Worm (Caenorhabditis elegans) whole organism, L2 larva: ENCODE data around the gene C07A9.10.

Experiments used
- C34F6.9 ChIP-seq: fragments of 150-350 bp; optimal IDR thresholded peaks from 2 replicates; lab custom pipeline; 2014; ENCODE audit warnings: missing biosample characterization, missing genetic modification characterization
- F13H6.1 ChIP-seq: sonication (generic microtip); optimal IDR thresholded peaks from 2 replicates; lab custom pipeline; 2016; ENCODE audit warnings: missing genetic modification characterization, missing compliant biosample characterization
- R02D3.7 ChIP-seq: fragments of 150-350 bp; optimal IDR thresholded peaks from 2 replicates; lab custom pipeline; 2014; ENCODE audit warnings: missing biosample characterization, missing genetic modification characterization
- Y55F3AM.14 ChIP-seq: fragments of 200-800 bp; sonication (Bioruptor generic); optimal IDR thresholded peaks from 2 replicates; lab custom pipeline; 2018; ENCODE audit warnings: mild to moderate bottlenecking, missing genetic modification characterization, missing compliant biosample characterization
- ZK546.5 ChIP-seq: sonication (generic microtip); optimal IDR thresholded peaks from 2 replicates; lab custom pipeline; 2017; ENCODE audit warnings: missing biosample characterization, missing genetic modification characterization
- alr-1 ChIP-seq: fragments of 150-350 bp; optimal IDR thresholded peaks from 2 replicates; lab custom pipeline; 2014; ENCODE audit warnings: missing biosample characterization, missing genetic modification characterization
- aly-2 ChIP-seq: fragments of 150-350 bp; optimal IDR thresholded peaks from 2 replicates; lab custom pipeline; 2014; ENCODE audit warnings: missing biosample characterization, missing genetic modification characterization
- ama-1 ChIP-seq: fragments of 150-350 bp; optimal IDR thresholded peaks from 2 replicates; lab custom pipeline; 2018; ENCODE audit warnings: inconsistent platforms
- blmp-1 ChIP-seq: sonication (generic microtip); optimal IDR thresholded peaks from 2 replicates; lab custom pipeline; 2017; ENCODE audit warnings: missing genetic modification characterization, mild to moderate bottlenecking, missing compliant biosample characterization, antibody characterized with exemption, moderate library complexity; ENCODE audit not compliant: insufficient read depth
- ceh-16 ChIP-seq: fragments of 150-350 bp; optimal IDR thresholded peaks from 2 replicates; lab custom pipeline; 2014; ENCODE audit warnings: missing biosample characterization, missing genetic modification characterization
- ceh-82 ChIP-seq: fragments of 150-350 bp; optimal IDR thresholded peaks from 2 replicates; lab custom pipeline; 2014; ENCODE audit warnings: missing biosample characterization, missing genetic modification characterization
- crh-2 ChIP-seq: sonication (generic microtip); optimal IDR thresholded peaks from 2 replicates; lab custom pipeline; 2017; ENCODE audit warnings: missing biosample characterization, missing genetic modification characterization
- dmd-4 ChIP-seq: sonication (generic microtip); optimal IDR thresholded peaks from 2 replicates; lab custom pipeline; 2017; ENCODE audit warnings: missing biosample characterization, missing genetic modification characterization
- egl-27 ChIP-seq: sonication (generic microtip); optimal IDR thresholded peaks from 3 replicates; lab custom pipeline; 2017; ENCODE audit warnings: missing biosample characterization, missing genetic modification reagents, missing genetic modification characterization
- elt-1 ChIP-seq: fragments of 150-350 bp; optimal IDR thresholded peaks from 2 replicates; lab custom pipeline; 2014; ENCODE audit warnings: missing biosample characterization, missing genetic modification characterization
- elt-3 ChIP-seq: sonication (generic microtip); optimal IDR thresholded peaks from 2 replicates; lab custom pipeline; 2017; ENCODE audit warnings: missing biosample characterization, missing genetic modification characterization
- fos-1 ChIP-seq: fragments of 150-350 bp; optimal IDR thresholded peaks from 2 replicates; lab custom pipeline; 2014; ENCODE audit warnings: missing biosample characterization, missing genetic modification characterization
- gmeb-1 ChIP-seq: fragments of 150-350 bp; optimal IDR thresholded peaks from 2 replicates; lab custom pipeline; 2014; ENCODE audit warnings: missing biosample characterization, missing genetic modification characterization
- lin-11 ChIP-seq: fragments of 150-350 bp; sonication (generic microtip); optimal IDR thresholded peaks from 2 replicates; lab custom pipeline; 2014; ENCODE audit warnings: missing biosample characterization, missing genetic modification characterization, inconsistent platforms, mixed read lengths
- lin-13 ChIP-seq: fragments of 150-350 bp; optimal IDR thresholded peaks from 2 replicates; lab custom pipeline; 2014; ENCODE audit warnings: missing biosample characterization, missing genetic modification reagents, missing genetic modification characterization
- lin-39 ChIP-seq: fragments of 150-350 bp; optimal IDR thresholded peaks from 2 replicates; lab custom pipeline; 2014; ENCODE audit warnings: missing biosample characterization, missing genetic modification reagents, missing genetic modification characterization
- lsy-2 ChIP-seq, 2 experiments: fragments of 150-350 bp in 1 of 2; sonication (generic microtip) in 1 of 2; optimal IDR thresholded peaks; 2 replicates each; lab custom pipeline; 2014 to 2017; ENCODE audit warnings: missing biosample characterization in 2 of 2, missing genetic modification characterization in 2 of 2
- mab-5 ChIP-seq: fragments of 150-350 bp; optimal IDR thresholded peaks from 2 replicates; lab custom pipeline; 2014; ENCODE audit warnings: missing biosample characterization, missing genetic modification characterization
- mbf-1 ChIP-seq: sonication (generic microtip); optimal IDR thresholded peaks from 2 replicates; lab custom pipeline; 2017; ENCODE audit warnings: missing biosample characterization, missing genetic modification characterization
- mdl-1 ChIP-seq, 2 experiments: fragments of 150-350 bp in 1 of 2; sonication (generic microtip) in 1 of 2; optimal IDR thresholded peaks; 2 replicates each; lab custom pipeline; 2017; ENCODE audit warnings: missing biosample characterization in 2 of 2, missing genetic modification characterization in 2 of 2
- nhr-10 ChIP-seq: sonication (generic microtip); optimal IDR thresholded peaks from 2 replicates; lab custom pipeline; 2017; ENCODE audit warnings: missing biosample characterization, missing genetic modification characterization
- nhr-11 ChIP-seq: fragments of 150-350 bp; optimal IDR thresholded peaks from 2 replicates; lab custom pipeline; 2014; ENCODE audit warnings: missing biosample characterization, missing genetic modification characterization
- nhr-12 ChIP-seq: fragments of 150-350 bp; optimal IDR thresholded peaks from 2 replicates; lab custom pipeline; 2014; ENCODE audit warnings: missing biosample characterization, missing genetic modification characterization
- nhr-129 ChIP-seq: fragments of 150-350 bp; optimal IDR thresholded peaks from 2 replicates; lab custom pipeline; 2014; ENCODE audit warnings: missing biosample characterization, missing genetic modification characterization
- nhr-21 ChIP-seq: fragments of 150-350 bp; optimal IDR thresholded peaks from 2 replicates; lab custom pipeline; 2014; ENCODE audit warnings: missing biosample characterization, missing genetic modification characterization
- nhr-23 ChIP-seq: fragments of 150-350 bp; optimal IDR thresholded peaks from 2 replicates; lab custom pipeline; 2014; ENCODE audit warnings: missing biosample characterization, missing genetic modification reagents, missing genetic modification characterization
- nhr-237 ChIP-seq: fragments of 150-350 bp; optimal IDR thresholded peaks from 2 replicates; lab custom pipeline; 2014; ENCODE audit warnings: missing biosample characterization, missing genetic modification characterization
- nhr-25 ChIP-seq: fragments of 150-350 bp; sonication (generic microtip); optimal IDR thresholded peaks from 3 replicates; lab custom pipeline; 2014; ENCODE audit warnings: missing biosample characterization, missing genetic modification characterization
- nhr-6 ChIP-seq: fragments of 150-350 bp; optimal IDR thresholded peaks from 2 replicates; lab custom pipeline; 2014; ENCODE audit warnings: missing biosample characterization, missing genetic modification characterization
- nhr-77 ChIP-seq: fragments of 150-350 bp; optimal IDR thresholded peaks from 2 replicates; lab custom pipeline; 2014; ENCODE audit warnings: missing biosample characterization, missing genetic modification characterization
- peb-1 ChIP-seq: fragments of 150-350 bp; optimal IDR thresholded peaks from 2 replicates; lab custom pipeline; 2014; ENCODE audit warnings: missing biosample characterization, missing genetic modification characterization
- sem-4 ChIP-seq: fragments of 150-350 bp; optimal IDR thresholded peaks from 2 replicates; lab custom pipeline; 2014; ENCODE audit warnings: missing biosample characterization, missing genetic modification reagents, missing genetic modification characterization
- skn-1 ChIP-seq: sonication (generic microtip); optimal IDR thresholded peaks from 2 replicates; lab custom pipeline; 2017; ENCODE audit warnings: missing biosample characterization, missing genetic modification characterization
- sma-3 ChIP-seq: sonication (generic microtip); optimal IDR thresholded peaks from 2 replicates; lab custom pipeline; 2016; ENCODE audit warnings: missing genetic modification reagents, missing genetic modification characterization, missing compliant biosample characterization
- sma-9 ChIP-seq, 2 experiments: fragments of 150-350 bp in 1 of 2; sonication (generic microtip) in 1 of 2; optimal IDR thresholded peaks; 2 replicates each; lab custom pipeline; 2014 to 2016; ENCODE audit warnings: missing genetic modification characterization in 2 of 2, mild to moderate bottlenecking in 1 of 2, missing biosample characterization in 1 of 2, missing compliant biosample characterization in 1 of 2, missing genetic modification reagents in 1 of 2, moderate library complexity in 1 of 2
- snpc-4 ChIP-seq: fragments of 150-350 bp; optimal IDR thresholded peaks from 2 replicates; lab custom pipeline; 2014; ENCODE audit warnings: missing biosample characterization, missing genetic modification characterization
- unc-39 ChIP-seq: fragments of 150-350 bp; optimal IDR thresholded peaks from 2 replicates; lab custom pipeline; 2014; ENCODE audit warnings: missing biosample characterization, missing genetic modification characterization
- unc-55 ChIP-seq: fragments of 150-350 bp; sonication (generic microtip); optimal IDR thresholded peaks from 3 replicates; lab custom pipeline; 2014; ENCODE audit warnings: missing biosample characterization, missing genetic modification reagents, missing genetic modification characterization
- unc-62 ChIP-seq: fragments of 150-350 bp; optimal IDR thresholded peaks from 2 replicates; lab custom pipeline; 2014; ENCODE audit warnings: missing biosample characterization, missing genetic modification reagents, missing genetic modification characterization
- zag-1 ChIP-seq: fragments of 150-350 bp; optimal IDR thresholded peaks from 2 replicates; lab custom pipeline; 2014; ENCODE audit warnings: missing biosample characterization, missing genetic modification characterization
- ztf-1 ChIP-seq: fragments of 200-800 bp; sonication (Bioruptor generic); conservative IDR thresholded peaks from 2 replicates; pipeline ENCODE4 v1.3.6; 2022; ENCODE audit warnings: missing genetic modification characterization, missing compliant biosample characterization
- ztf-11 ChIP-seq: sonication (generic microtip); optimal IDR thresholded peaks from 2 replicates; lab custom pipeline; 2017; ENCODE audit warnings: missing biosample characterization, missing genetic modification characterization
- ztf-4 ChIP-seq: fragments of 150-350 bp; optimal IDR thresholded peaks from 2 replicates; lab custom pipeline; 2014; ENCODE audit warnings: missing biosample characterization, missing genetic modification characterization

The C07A9.10 gene

ce11 chrIII:9662266-9662959, 23.4 kb downstream of the C07A9.10 start:
- TF ChIP-seq unc-55 (GFP tag; lab: Kevin White, UChicago) (no peak), sma-3 (GFP tag; lab: Kevin White, UChicago) (no peak), egl-27 (tag; lab: Kevin White, UChicago) (no peak), snpc-4 (tag; lab: Kevin White, UChicago) (no peak), ama-1 (lab: Kevin White, UChicago) (no peak), C34F6.9 (peak; percentile 32), aly-2 (tag; lab: Kevin White, UChicago) (no peak), mbf-1 (tag; lab: Kevin White, UChicago) (no peak), lin-39 (tag; lab: Kevin White, UChicago) (no peak), nhr-25 (tag; lab: Kevin White, UChicago) (no peak), fos-1 (tag; lab: Kevin White, UChicago) (no peak), R02D3.7 (tag; lab: Kevin White, UChicago) (no peak), ztf-11 (tag; lab: Kevin White, UChicago) (no peak), unc-39 (tag; lab: Kevin White, UChicago) (no peak), lsy-2 (tag; optimal IDR thresholded peaks at IDR 0.05; lab: Kevin White, UChicago) (peak in 1 of 2 experiments; percentile 47), nhr-11 (tag; lab: Kevin White, UChicago) (no peak), unc-62 (GFP tag; lab: Kevin White, UChicago) (no peak), elt-1 (no peak), lin-11 (tag; lab: Kevin White, UChicago) (no peak), gmeb-1 (no peak), sem-4 (peak; percentile 21), nhr-23 (tag; lab: Kevin White, UChicago) (no peak), nhr-10 (tag; lab: Kevin White, UChicago) (no peak), zag-1 (tag; lab: Kevin White, UChicago) (no peak), ZK546.5 (no peak), elt-3 (tag; lab: Kevin White, UChicago) (no peak), ztf-1 (no peak), nhr-12 (no peak), mab-5 (tag; lab: Kevin White, UChicago) (peak; percentile 10), ztf-4 (tag; lab: Kevin White, UChicago) (no peak), F13H6.1 (tag; lab: Kevin White, UChicago) (peak; percentile 74), Y55F3AM.14 (GFP tag; lab: Kevin White, UChicago) (no peak), ceh-16 (tag; lab: Kevin White, UChicago) (no peak), mdl-1 (tag; optimal IDR thresholded peaks at IDR 0.05; lab: Kevin White, UChicago) (no peak), skn-1 (tag; lab: Kevin White, UChicago) (no peak), nhr-129 (peak; percentile 35), ceh-82 (tag; lab: Kevin White, UChicago) (no peak), crh-2 (tag; lab: Kevin White, UChicago) (no peak), nhr-6 (tag; lab: Kevin White, UChicago) (no peak), lin-13 (no peak), nhr-21 (tag; lab: Kevin White, UChicago) (no peak), blmp-1 (tag; lab: Kevin White, UChicago) (no peak), alr-1 (tag; lab: Kevin White, UChicago) (no peak), nhr-77 (tag; lab: Kevin White, UChicago) (no peak), sma-9 (GFP tag; optimal IDR thresholded peaks at IDR 0.05; lab: Kevin White, UChicago) (peak; percentile 65), sma-9 (tag; optimal IDR thresholded peaks at IDR 0.05; lab: Kevin White, UChicago) (no peak), peb-1 (no peak), dmd-4 (tag; lab: Kevin White, UChicago) (no peak), nhr-237 (no peak)
